Worm (Caenorhabditis elegans) whole organism, L2 larva: ENCODE data around the gene egl-44.

Experiments
- lin-13 ChIP-seq: fragments of 150-350 bp; optimal IDR thresholded peaks from 2 replicates; lab custom pipeline; 2014; ENCODE audit warnings: missing biosample characterization, missing genetic modification reagents, missing genetic modification characterization
- nhr-11 ChIP-seq: fragments of 150-350 bp; optimal IDR thresholded peaks from 2 replicates; lab custom pipeline; 2014; ENCODE audit warnings: missing biosample characterization, missing genetic modification characterization
- nhr-21 ChIP-seq: fragments of 150-350 bp; optimal IDR thresholded peaks from 2 replicates; lab custom pipeline; 2014; ENCODE audit warnings: missing biosample characterization, missing genetic modification characterization
- nhr-237 ChIP-seq: fragments of 150-350 bp; optimal IDR thresholded peaks from 2 replicates; lab custom pipeline; 2014; ENCODE audit warnings: missing biosample characterization, missing genetic modification characterization
- nhr-77 ChIP-seq: fragments of 150-350 bp; optimal IDR thresholded peaks from 2 replicates; lab custom pipeline; 2014; ENCODE audit warnings: missing biosample characterization, missing genetic modification characterization
- unc-62 ChIP-seq: fragments of 150-350 bp; optimal IDR thresholded peaks from 2 replicates; lab custom pipeline; 2014; ENCODE audit warnings: missing biosample characterization, missing genetic modification reagents, missing genetic modification characterization
- ztf-11 ChIP-seq: sonication (generic microtip); optimal IDR thresholded peaks from 2 replicates; lab custom pipeline; 2017; ENCODE audit warnings: missing biosample characterization, missing genetic modification characterization

DNA sequence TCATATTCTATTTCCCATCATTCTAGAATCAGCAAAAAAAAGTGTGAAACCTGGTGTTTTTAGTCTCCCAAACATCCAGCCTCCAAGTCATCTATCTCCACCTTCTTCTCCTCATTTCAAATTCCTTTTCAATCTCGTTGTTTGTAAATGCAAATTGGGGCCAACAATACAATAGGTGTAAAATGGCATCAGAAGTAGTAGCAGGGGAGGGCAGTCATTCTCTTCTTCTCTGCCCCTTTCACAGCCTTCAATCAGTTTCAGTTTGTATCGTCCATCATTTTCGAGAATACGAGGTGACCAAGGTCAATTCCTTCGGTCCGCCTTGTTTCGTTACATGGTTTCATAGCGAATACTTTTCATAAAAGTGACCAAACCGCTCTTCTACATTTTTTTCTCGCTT lies 40.7 kb downstream of the egl-44 start, which contains the start of gene B0034.4:
- TF ChIP-seq ztf-11 (tag; lab: Kevin White, UChicago): no peak
- TF ChIP-seq nhr-237 (tag; lab: Kevin White, UChicago): no peak
- TF ChIP-seq lin-13 (GFP tag; lab: Kevin White, UChicago): no peak
- no peak for TF ChIP-seq nhr-77 (tag; lab: Kevin White, UChicago)
- TF ChIP-seq nhr-11 (tag; lab: Kevin White, UChicago): no peak
- no peak for TF ChIP-seq unc-62
- no peak for TF ChIP-seq nhr-21 (tag; lab: Kevin White, UChicago)
